Worm (Caenorhabditis elegans): ENCODE results near the gene sams-1.

The sams-1 gene

DNA sequence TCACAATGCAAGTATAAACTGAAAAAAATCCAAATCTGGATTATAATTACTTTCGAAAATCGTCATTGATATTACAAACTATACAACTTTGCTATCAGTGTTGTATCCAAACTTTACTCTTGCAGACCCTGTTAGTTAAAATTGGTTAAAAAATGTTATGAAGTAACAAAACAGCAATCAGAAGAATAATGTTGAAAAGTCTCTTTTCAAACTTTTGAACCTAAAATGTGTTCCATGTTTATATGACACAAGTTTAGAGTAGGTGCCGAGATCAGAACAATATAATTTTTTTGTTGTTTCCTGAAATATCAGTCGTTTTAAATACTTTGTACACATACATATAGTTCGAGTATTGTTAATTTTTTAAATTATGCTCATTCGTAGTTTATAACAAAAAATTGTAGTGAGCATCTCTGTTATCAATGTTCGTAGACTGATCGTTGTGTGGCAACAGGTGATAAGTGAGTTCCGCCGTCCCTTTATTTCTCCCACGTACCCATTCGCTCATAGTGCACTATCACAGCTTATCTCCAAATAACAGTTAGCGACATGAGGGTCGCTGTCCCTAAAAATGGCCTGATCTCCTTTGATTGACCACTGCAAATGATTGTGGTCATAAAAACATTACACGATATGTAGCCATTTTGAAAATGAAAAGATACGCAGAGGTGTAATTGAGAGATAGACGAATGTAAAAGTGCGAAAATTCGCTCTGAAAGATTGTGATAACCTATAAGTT is 3.5 kb upstream of the sams-1 start (continued):
- TF ChIP-seq pha-4 (GFP tag; IDR thresholded peaks at IDR 0.05) (0 out of 2 replicates have a peak, but pooled peaks have one; percentile 9), pha-4 (tag; optimal IDR thresholded peaks at IDR 0.05) (no peak), jun-1 (tag; optimal IDR thresholded peaks at IDR 0.05) (no peak), tag-97 (GFP tag; IDR thresholded peaks at IDR 0.05) (no peak), duxl-1 (tag; optimal IDR thresholded peaks at IDR 0.05; ENCODE audit: poor library complexity) (no peak), dve-1 (tag; optimal IDR thresholded peaks at IDR 0.05; ENCODE audit: insufficient read depth) (peak; percentile 77), mxl-2 (GFP tag; conservative IDR thresholded peaks at IDR 0.05) (no peak), egl-27 (tag; optimal IDR thresholded peaks at IDR 0.05) (no peak), hmg-1.1 (GFP tag; IDR thresholded peaks at IDR 0.05) (no peak), daf-16 (GFP tag; optimal IDR thresholded peaks at IDR 0.05) (no peak), daf-16 (tag; optimal IDR thresholded peaks at IDR 0.05) (peak; percentile 74), sdz-12 (GFP tag; optimal IDR thresholded peaks at IDR 0.05) (no peak), fkh-10 (GFP tag; optimal IDR thresholded peaks at IDR 0.05) (no peak), lir-3 (tag; optimal IDR thresholded peaks at IDR 0.05) (no peak), madf-5 (GFP tag; IDR thresholded peaks at IDR 0.05) (no peak), F49E8.2 (tag; optimal IDR thresholded peaks at IDR 0.05; ENCODE audit: borderline replicate concordance) (no peak), daf-12 (tag; optimal IDR thresholded peaks at IDR 0.05) (no peak), Y48G9A.11 (GFP tag; IDR thresholded peaks at IDR 0.05) (no peak), Y5F2A.4 (GFP tag; optimal IDR thresholded peaks at IDR 0.05) (no peak), zip-2 (tag; optimal IDR thresholded peaks at IDR 0.05) (no peak), ceh-32 (tag; optimal IDR thresholded peaks at IDR 0.05; ENCODE audit: poor library complexity) (no peak), F10B5.3 (tag; optimal IDR thresholded peaks at IDR 0.05) (no peak), nhr-10 (tag; optimal IDR thresholded peaks at IDR 0.05) (no peak), unc-62 (GFP tag; optimal IDR thresholded peaks at IDR 0.05 in 1 of 2) (no peak), unc-62 (tag; optimal IDR thresholded peaks at IDR 0.05) (no peak), nhr-102 (tag; optimal IDR thresholded peaks at IDR 0.05) (peak; percentile 63), vab-7 (GFP tag; IDR thresholded peaks at IDR 0.05) (no peak), lin-1 (GFP tag; IDR thresholded peaks at IDR 0.05) (0 out of 2 replicates have a peak, but pooled peaks have one; percentile 39), zag-1 (tag; optimal IDR thresholded peaks at IDR 0.05) (no peak), nhr-25 (tag; optimal IDR thresholded peaks at IDR 0.05; ENCODE audit: borderline replicate concordance, insufficient read depth) (no peak), unc-130 (GFP tag; optimal IDR thresholded peaks at IDR 0.05) (no peak), F26F4.8 (GFP tag; conservative IDR thresholded peaks at IDR 0.05) (no peak), ces-1 (GFP tag; optimal IDR thresholded peaks at IDR 0.05) (no peak), skn-1 (tag; optimal IDR thresholded peaks at IDR 0.05) (no peak), snpc-4 (tag; optimal IDR thresholded peaks at IDR 0.05) (no peak), madf-9 (GFP tag; conservative IDR thresholded peaks at IDR 0.05) (0 out of 2 replicates have a peak, but pooled peaks have one; percentile 4), nhr-48 (tag; optimal IDR thresholded peaks at IDR 0.05) (peak; percentile 69), egl-43 (GFP tag; IDR thresholded peaks at IDR 0.05) (no peak), set-16 (GFP tag; IDR thresholded peaks at IDR 0.05) (no peak), nhr-28 (tag; optimal IDR thresholded peaks at IDR 0.05) (peak; percentile 96), ceh-28 (tag; optimal IDR thresholded peaks at IDR 0.05) (no peak), ztf-7 (tag; optimal IDR thresholded peaks at IDR 0.05) (no peak), lin-39 (tag; optimal IDR thresholded peaks at IDR 0.05) (no peak), snpc-1.2 (GFP tag; IDR thresholded peaks at IDR 0.05) (no peak), mep-1 (tag; optimal IDR thresholded peaks at IDR 0.05) (no peak), nhr-237 (tag; optimal IDR thresholded peaks at IDR 0.05) (no peak), nhr-76 (tag; optimal IDR thresholded peaks at IDR 0.05) (no peak), dmd-6 (GFP tag; IDR thresholded peaks at IDR 0.05) (peak; percentile 81), lin-29 (GFP tag; IDR thresholded peaks at IDR 0.05) (no peak), aly-2 (tag; optimal IDR thresholded peaks at IDR 0.05) (no peak), ceh-20 (GFP tag; IDR thresholded peaks at IDR 0.05) (0 out of 2 replicates have a peak, but pooled peaks have one; percentile 38)

All from whole organism, L4 larva.